Fruit fly (Drosophila melanogaster) whole organism, prepupa: ENCODE results near the gene Mst84Dd.

Experiments used
- CG10631 ChIP-seq: fragments of 200-800 bp; sonication (Bioruptor generic); optimal IDR thresholded peaks from 2 replicates; lab custom pipeline; 2016; ENCODE audit warnings: missing biosample characterization, missing genetic modification characterization
- CG16779 ChIP-seq: fragments of 200-800 bp; sonication (Bioruptor generic); optimal IDR thresholded peaks from 3 replicates; lab custom pipeline; 2017; ENCODE audit warnings: missing biosample characterization, mild to moderate bottlenecking, missing genetic modification characterization
- CG6163 ChIP-seq: fragments of 200-800 bp; sonication (Bioruptor generic); IDR thresholded peaks from 3 replicates; pipeline ENCODE4 v1.3.6; 2022; ENCODE audit warnings: missing biosample characterization, missing genetic modification characterization
- CG6792 ChIP-seq: fragments of 200-800 bp; sonication (Bioruptor generic); optimal IDR thresholded peaks from 3 replicates; lab custom pipeline; 2016; ENCODE audit warnings: missing biosample characterization, missing genetic modification characterization
- CG8119 ChIP-seq: fragments of 200-800 bp; sonication (Bioruptor generic); IDR thresholded peaks from 3 replicates; pipeline ENCODE4 v1.3.6; 2022; ENCODE audit warnings: missing biosample characterization, missing genetic modification characterization
- Gug ChIP-seq: fragments of 200-800 bp; sonication (Bioruptor generic); IDR thresholded peaks from 2 replicates; pipeline ENCODE4 v1.3.6; 2022; ENCODE audit warnings: missing biosample characterization, missing genetic modification characterization
- Hr39 ChIP-seq: fragments of 200-800 bp; sonication (Bioruptor generic); optimal IDR thresholded peaks from 2 replicates; lab custom pipeline; 2016; ENCODE audit warnings: missing biosample characterization, missing genetic modification characterization
- Lpt ChIP-seq: fragments of 200-800 bp; sonication (Bioruptor generic); optimal IDR thresholded peaks from 3 replicates; lab custom pipeline; 2016; ENCODE audit warnings: missing biosample characterization, missing genetic modification characterization
- Met ChIP-seq: fragments of 200-800 bp; sonication (Bioruptor generic); optimal IDR thresholded peaks from 3 replicates; lab custom pipeline; 2016; ENCODE audit warnings: missing biosample characterization, missing genetic modification characterization
- OdsH ChIP-seq: fragments of 200-800 bp; sonication (Bioruptor generic); optimal IDR thresholded peaks from 3 replicates; lab custom pipeline; 2016; ENCODE audit warnings: missing biosample characterization, missing genetic modification characterization
- svp ChIP-seq: fragments of 200-800 bp; sonication (Bioruptor generic); peaks from one replicate; lab custom pipeline; 2016; ENCODE audit warnings: missing biosample characterization, missing genetic modification characterization
- vri ChIP-seq: fragments of 200-800 bp; sonication (Bioruptor generic); optimal IDR thresholded peaks from 3 replicates; lab custom pipeline; 2016; ENCODE audit warnings: missing biosample characterization, mild to moderate bottlenecking, missing genetic modification characterization

- no peak for TF ChIP-seq Met
- no peak for TF ChIP-seq CG10631
- no peak for TF ChIP-seq Gug (GFP tag; lab: Robert Waterston, UW)
- no peak for TF ChIP-seq OdsH (GFP tag; lab: Kevin White, UChicago)
- no peak for TF ChIP-seq Hr39
- no peak for TF ChIP-seq CG6792 (GFP tag; lab: Kevin White, UChicago)
- TF ChIP-seq svp, result no peak
- TF ChIP-seq CG6163 (GFP tag; lab: Robert Waterston, UW), result no peak
- no peak for TF ChIP-seq CG8119 (GFP tag; lab: Robert Waterston, UW)
- TF ChIP-seq Lpt (GFP tag; lab: Kevin White, UChicago), result no peak
- no peak for TF ChIP-seq CG16779 (tag; lab: Kevin White, UChicago)
- TF ChIP-seq vri, result no peak
Observed at dm6 chr3R:7344769-7345168, 18.8 kb downstream of the Mst84Dd start, which contains the start of gene CG31496.
